Worm (Caenorhabditis elegans): ENCODE data around the gene Y51H4A.938.
"Not testable (repeated sequence)": the region's sequence is repeated elsewhere in the genome, so short reads cannot be mapped to it uniquely, and the experiment has no call there.

Gene Y51H4A.938

DNA sequence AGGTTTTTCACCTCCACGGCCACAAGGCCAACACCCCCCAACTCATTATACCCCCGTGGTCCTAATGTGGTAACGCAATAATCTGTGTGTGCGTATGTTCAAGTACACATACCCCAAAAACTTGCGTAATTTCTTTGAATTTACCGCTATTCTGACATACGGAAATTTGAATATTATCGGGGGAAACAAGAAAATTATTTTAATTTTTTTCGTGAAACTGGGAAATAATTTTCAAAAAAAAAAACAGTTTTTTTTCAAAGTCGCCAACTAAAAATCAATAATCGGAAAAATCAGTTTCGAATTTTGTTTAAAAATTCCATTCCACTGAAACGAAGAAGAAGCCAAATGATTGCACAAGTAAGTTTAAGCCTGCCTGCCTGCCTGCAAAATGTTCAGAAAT, at the start of gene Y51H4A.938:
TSS of gene Y51H4A.938 (plus strand) at position 301 of the 400 bp plus-strand sequence.
- TF ChIP-seq unc-42 (tag; optimal IDR thresholded peaks at IDR 0.05); hlh-30 (tag; optimal IDR thresholded peaks at IDR 0.05; ENCODE audit: insufficient read depth); dmd-4 (tag; optimal IDR thresholded peaks at IDR 0.05; ENCODE audit: borderline replicate concordance): not testable (repeated sequence)

ce11 chrIV:16431929-16432328, 49.1 kb upstream of the Y51H4A.938 start, which contains the start of gene dlc-3:
dlc-3 (plus strand) TSS chrIV:16432229.
- no peak for TF ChIP-seq odd-2 (tag; optimal IDR thresholded peaks at IDR 0.05)
- TF ChIP-seq madf-2 (tag; optimal IDR thresholded peaks at IDR 0.05) = no peak
- TF ChIP-seq K02D7.2 (tag; optimal IDR thresholded peaks at IDR 0.05) = no peak
- TF ChIP-seq ceh-18 (tag; optimal IDR thresholded peaks at IDR 0.05) = no peak
- TF ChIP-seq hlh-15 (tag; optimal IDR thresholded peaks at IDR 0.05) = no peak
- no peak for TF ChIP-seq T23F11.4 (GFP tag; optimal IDR thresholded peaks at IDR 0.05)
- TF ChIP-seq ceh-22 (tag; optimal IDR thresholded peaks at IDR 0.05) = no peak
- TF ChIP-seq ttx-3 (tag; optimal IDR thresholded peaks at IDR 0.05) = no peak

DNA sequence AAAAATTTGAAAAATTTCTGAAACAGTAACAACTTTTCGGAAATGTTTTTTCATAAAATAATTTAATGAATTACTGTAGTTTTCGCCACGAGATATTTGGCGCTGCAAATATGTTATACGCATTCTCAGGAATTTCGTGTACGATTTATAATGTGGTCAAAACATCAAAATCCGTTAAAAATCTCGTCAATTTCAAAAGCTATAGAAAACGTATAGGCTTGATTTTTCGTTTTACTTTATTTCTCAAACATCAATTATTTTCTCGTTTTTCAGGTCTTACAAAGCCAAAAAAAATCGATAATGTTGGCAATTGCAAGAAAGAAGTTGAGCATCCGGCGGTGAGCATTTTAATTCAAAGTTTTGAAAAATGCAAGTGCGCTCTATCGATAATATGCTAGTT, 38.0 kb upstream of the Y51H4A.938 start, which contains the start of gene dlc-4:
TSS of gene dlc-4 (plus strand) at position 301 of the 400 bp plus-strand sequence.
- TF ChIP-seq tbx-7 (tag; optimal IDR thresholded peaks at IDR 0.05) (no peak), ztf-16 (tag; optimal IDR thresholded peaks at IDR 0.05) (no peak), K02D7.2 (tag; optimal IDR thresholded peaks at IDR 0.05) (no peak)

- no peak for TF ChIP-seq unc-3 (GFP tag; conservative IDR thresholded peaks at IDR 0.05)
- TF ChIP-seq unc-3 (tag; optimal IDR thresholded peaks at IDR 0.05) = no peak
- TF ChIP-seq unc-55 (GFP tag; optimal IDR thresholded peaks at IDR 0.05) = no peak
- no peak for TF ChIP-seq dve-1 (tag; optimal IDR thresholded peaks at IDR 0.05)
- no peak for TF ChIP-seq fax-1 (tag; optimal IDR thresholded peaks at IDR 0.05)
- no peak for TF ChIP-seq T23F11.4 (GFP tag; optimal IDR thresholded peaks at IDR 0.05)
- no peak for TF ChIP-seq sox-4 (tag; optimal IDR thresholded peaks at IDR 0.05)
Measured at ce11 chrIV:16446664-16447063, 34.3 kb upstream of the Y51H4A.938 start.

ce11 chrIV:16458368-16458767, 22.6 kb upstream of the Y51H4A.938 start:
- peak; percentile 58 for TF ChIP-seq unc-3 (GFP tag; conservative IDR thresholded peaks at IDR 0.05)
- TF ChIP-seq unc-3 (tag; optimal IDR thresholded peaks at IDR 0.05) = not testable (repeated sequence)

DNA sequence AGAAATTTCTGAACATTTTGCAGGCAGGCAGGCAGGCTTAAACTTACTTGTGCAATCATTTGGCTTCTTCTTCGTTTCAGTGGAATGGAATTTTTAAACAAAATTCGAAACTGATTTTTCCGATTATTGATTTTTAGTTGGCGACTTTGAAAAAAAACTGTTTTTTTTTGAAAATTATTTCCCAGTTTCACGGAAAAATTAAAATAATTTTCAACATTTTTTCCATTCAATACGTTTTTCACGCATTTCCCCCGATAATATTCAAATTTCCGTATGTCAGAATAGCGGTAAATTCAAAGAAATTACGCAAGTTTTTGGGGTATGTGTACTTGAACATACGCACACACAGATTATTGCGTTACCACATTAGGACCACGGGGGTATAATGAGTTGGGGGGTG, 10.1 kb upstream of the Y51H4A.938 start, which contains the start of gene VY10G11R.1:
TSS of gene VY10G11R.1 (minus strand) at position 101 of the 400 bp plus-strand sequence.
- TF ChIP-seq ceh-18, pha-2, ceh-9 (tag; optimal IDR thresholded peaks at IDR 0.05): not testable (repeated sequence)

DNA sequence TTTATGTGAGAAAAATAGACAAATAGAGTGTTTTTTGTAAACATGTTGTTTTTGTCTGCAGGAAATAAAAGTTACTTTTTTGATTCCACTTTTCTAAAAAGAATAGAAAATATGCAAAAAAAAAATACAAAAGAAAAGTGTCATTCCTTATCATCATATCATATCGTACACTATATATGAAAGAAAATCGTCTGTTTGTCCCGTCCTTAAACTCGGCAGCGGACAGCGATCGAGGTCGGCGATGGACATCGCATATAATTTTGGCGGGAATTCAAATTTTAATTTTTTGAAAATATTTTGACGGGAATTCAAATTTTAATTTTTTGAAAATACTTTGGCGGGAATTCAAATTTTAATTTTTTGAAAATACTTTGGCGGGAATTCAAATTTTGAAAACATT, 9.4 kb upstream of the Y51H4A.938 start:
- no peak for TF ChIP-seq hlh-6 (tag; optimal IDR thresholded peaks at IDR 0.05)
- no peak for TF ChIP-seq ahr-1 (tag; optimal IDR thresholded peaks at IDR 0.05)
- no peak for TF ChIP-seq che-1 (tag; optimal IDR thresholded peaks at IDR 0.05)
- TF ChIP-seq tbx-7 (tag; optimal IDR thresholded peaks at IDR 0.05) = no peak
- no peak for TF ChIP-seq C08G9.2 (tag; optimal IDR thresholded peaks at IDR 0.05)
- no peak for TF ChIP-seq ceh-9 (tag; optimal IDR thresholded peaks at IDR 0.05)
- TF ChIP-seq unc-42 (tag; optimal IDR thresholded peaks at IDR 0.05) = no peak
- TF ChIP-seq odd-2 (tag; optimal IDR thresholded peaks at IDR 0.05) = no peak
- no peak for TF ChIP-seq hlh-13 (GFP tag; optimal IDR thresholded peaks at IDR 0.05)
- TF ChIP-seq unc-3 (GFP tag; conservative IDR thresholded peaks at IDR 0.05) = no peak
- no peak for TF ChIP-seq unc-3 (tag; optimal IDR thresholded peaks at IDR 0.05)
- no peak for TF ChIP-seq pax-1 (tag; optimal IDR thresholded peaks at IDR 0.05)
- TF ChIP-seq ztf-16 (tag; optimal IDR thresholded peaks at IDR 0.05) = no peak
- TF ChIP-seq zip-5 (tag; optimal IDR thresholded peaks at IDR 0.05) = no peak
